Worm (Caenorhabditis elegans): Measurements from ENCODE around the gene exc-12.

Gene exc-12

ce11 chrIII:13606016-13606530 is 35.8 kb upstream of the exc-12 start, which contains the start of gene act-5 (continued):
- TF ChIP-seq D1046.2 (GFP tag; IDR thresholded peaks at IDR 0.05) (no peak), ctbp-1 (GFP tag; IDR thresholded peaks at IDR 0.05) (no peak), unc-62 (GFP tag; optimal IDR thresholded peaks at IDR 0.05 in 1 of 2) (peak in 1 of 2 experiments; percentile 93), unc-62 (tag; optimal IDR thresholded peaks at IDR 0.05) (no peak), zip-11 (GFP tag; IDR thresholded peaks at IDR 0.05) (no peak), nhr-42 (GFP tag; IDR thresholded peaks at IDR 0.05) (no peak), ceh-20 (GFP tag; IDR thresholded peaks at IDR 0.05) (no peak), hmg-1.1 (GFP tag; IDR thresholded peaks at IDR 0.05) (no peak), snpc-4 (tag; optimal IDR thresholded peaks at IDR 0.05) (no peak), nhr-10 (tag; optimal IDR thresholded peaks at IDR 0.05) (peak; percentile 51), ces-1 (GFP tag; optimal IDR thresholded peaks at IDR 0.05) (no peak), lin-13 (GFP tag; optimal IDR thresholded peaks at IDR 0.05) (peak; percentile 14), zag-1 (tag; optimal IDR thresholded peaks at IDR 0.05) (no peak), Y105C5A.15 (GFP tag; IDR thresholded peaks at IDR 0.05) (no peak; the same call in 1 of the 2 replicates), lim-7 (GFP tag; IDR thresholded peaks at IDR 0.05) (no peak), rbr-2 (tag; optimal IDR thresholded peaks at IDR 0.05) (no peak), ZK546.5 (tag; optimal IDR thresholded peaks at IDR 0.05) (no peak), nhr-25 (tag; optimal IDR thresholded peaks at IDR 0.05; ENCODE audit: borderline replicate concordance, insufficient read depth) (no peak), daf-8 (GFP tag; IDR thresholded peaks at IDR 0.05) (no peak), daf-12 (tag; optimal IDR thresholded peaks at IDR 0.05) (no peak), spr-1 (tag; optimal IDR thresholded peaks at IDR 0.05) (no peak), pqm-1 (tag; optimal IDR thresholded peaks at IDR 0.05) (peak; percentile 91), vab-7 (GFP tag; IDR thresholded peaks at IDR 0.05) (no peak), zfp-3 (GFP tag; conservative IDR thresholded peaks at IDR 0.05) (no peak), hlh-30 (tag; optimal IDR thresholded peaks at IDR 0.05; ENCODE audit: insufficient read depth) (peak; percentile 53), set-16 (GFP tag; IDR thresholded peaks at IDR 0.05) (no peak), aha-1 (tag) (peak; percentile 94), T26A8.4 (GFP tag; IDR thresholded peaks at IDR 0.05) (no peak), Y48G9A.11 (GFP tag; IDR thresholded peaks at IDR 0.05) (no peak), nhr-102 (tag; optimal IDR thresholded peaks at IDR 0.05) (peak; percentile 74), ceh-28 (tag; optimal IDR thresholded peaks at IDR 0.05) (no peak), daf-19 (GFP tag; conservative IDR thresholded peaks at IDR 0.05) (no peak), dmd-9 (GFP tag; IDR thresholded peaks at IDR 0.05) (no peak), skn-1 (tag; optimal IDR thresholded peaks at IDR 0.05) (no peak), R02D3.7 (tag; optimal IDR thresholded peaks at IDR 0.05) (no peak), Y75B8A.6 (GFP tag; IDR thresholded peaks at IDR 0.05) (no peak), lin-1 (GFP tag; IDR thresholded peaks at IDR 0.05) (0 out of 2 replicates have a peak, but pooled peaks have one; percentile 39), Y5F2A.4 (GFP tag; optimal IDR thresholded peaks at IDR 0.05) (no peak), lin-39 (tag; optimal IDR thresholded peaks at IDR 0.05) (no peak), nhr-237 (tag; optimal IDR thresholded peaks at IDR 0.05) (no peak), dmd-8 (GFP tag; IDR thresholded peaks at IDR 0.05) (no peak), tra-1 (GFP tag; IDR thresholded peaks at IDR 0.05) (peak; percentile 61; the same call in 1 of the 2 replicates), lin-15B (tag; optimal IDR thresholded peaks at IDR 0.05) (no peak), zfp-2 (tag; optimal IDR thresholded peaks at IDR 0.05) (no peak), dmd-6 (GFP tag; IDR thresholded peaks at IDR 0.05) (peak; percentile 85), lsy-2 (tag; optimal IDR thresholded peaks at IDR 0.05) (no peak), ztf-11 (tag; optimal IDR thresholded peaks at IDR 0.05) (no peak), fkh-10 (GFP tag; optimal IDR thresholded peaks at IDR 0.05) (no peak), dve-1 (tag; optimal IDR thresholded peaks at IDR 0.05; ENCODE audit: insufficient read depth) (peak; percentile 79), T20F7.1 (GFP tag; optimal IDR thresholded peaks at IDR 0.05) (no peak), mes-2 (tag; optimal IDR thresholded peaks at IDR 0.05; ENCODE audit: poor library complexity, severe bottlenecking) (no peak), nhr-6 (tag; optimal IDR thresholded peaks at IDR 0.05) (no peak)
